Fruit fly (Drosophila melanogaster): ENCODE measurements around the gene CG17378.

CG17378 gene

dm6 chr2L:6787029-6787972 is 13.5 kb downstream of the CG17378 start (continued):
- TF ChIP-seq CG4854 (GFP tag; optimal IDR thresholded peaks at IDR 0.05): peak; percentile 92
- peak; percentile 50 for TF ChIP-seq Gsc (GFP tag; IDR thresholded peaks at IDR 0.05)
- peak; percentile 73 for TF ChIP-seq exex (tag; optimal IDR thresholded peaks at IDR 0.05)
- TF ChIP-seq E2f2 (GFP tag; IDR thresholded peaks at IDR 0.05): peak; percentile 63
- peak; percentile 97 for TF ChIP-seq org-1 (GFP tag; optimal IDR thresholded peaks at IDR 0.05)
- no peak for TF ChIP-seq sc (optimal IDR thresholded peaks at IDR 0.05)
- peak; percentile 95 for TF ChIP-seq sc (GFP tag; optimal IDR thresholded peaks at IDR 0.05)
- TF ChIP-seq hb (GFP tag; IDR thresholded peaks at IDR 0.05; ENCODE audit: partially characterized antibody): no peak
- TF ChIP-seq CG6689 (GFP tag; IDR thresholded peaks at IDR 0.05): peak; percentile 93
- TF ChIP-seq pfk (GFP tag; optimal IDR thresholded peaks at IDR 0.05): no peak
- peak; percentile 76 for TF ChIP-seq wdn (GFP tag; IDR thresholded peaks at IDR 0.05)
- TF ChIP-seq CG3163 (GFP tag; optimal IDR thresholded peaks at IDR 0.05): peak; percentile 91
- peak; percentile 83 for TF ChIP-seq CG5245 (GFP tag; optimal IDR thresholded peaks at IDR 0.05)
- 0 out of 3 replicates have a peak, but pooled peaks have one; percentile 44 for TF ChIP-seq Opbp (GFP tag; IDR thresholded peaks at IDR 0.05; ENCODE audit: partially characterized antibody)
- TF ChIP-seq Hr78 (GFP tag; optimal IDR thresholded peaks at IDR 0.05): peak in 1 of 2 experiments; percentile 96
- peak; percentile 69 for TF ChIP-seq CG15696 (tag; optimal IDR thresholded peaks at IDR 0.05)
- peak; percentile 58 for TF ChIP-seq CG13287 (GFP tag; IDR thresholded peaks at IDR 0.05; ENCODE audit: partially characterized antibody)
- TF ChIP-seq cwo (GFP tag; optimal IDR thresholded peaks at IDR 0.05): peak; percentile 96
- TF ChIP-seq toy (GFP tag; IDR thresholded peaks at IDR 0.05): peak; percentile 9; the same call in 1 of the 2 replicates
- peak; percentile 94 for TF ChIP-seq CG17829 (tag; optimal IDR thresholded peaks at IDR 0.05)
- TF ChIP-seq chinmo (GFP tag; IDR thresholded peaks at IDR 0.05; ENCODE audit: partially characterized antibody): peak; percentile 94
- peak; percentile 86 for TF ChIP-seq dmrt11E (tag; optimal IDR thresholded peaks at IDR 0.05)
- peak; percentile 91 for TF ChIP-seq CG12155 (GFP tag; optimal IDR thresholded peaks at IDR 0.05)
- peak; percentile 97 for TF ChIP-seq CG8924 (tag; optimal IDR thresholded peaks at IDR 0.05)
- TF ChIP-seq Mes4 (GFP tag; optimal IDR thresholded peaks at IDR 0.05): peak; percentile 96
- TF ChIP-seq gcm2 (GFP tag; optimal IDR thresholded peaks at IDR 0.05): peak; percentile 83
- TF ChIP-seq zen (tag; optimal IDR thresholded peaks at IDR 0.05): peak; percentile 74
- peak; percentile 47 for TF ChIP-seq CG13894 (tag; optimal IDR thresholded peaks at IDR 0.05)
- peak; percentile 89 for TF ChIP-seq pros (GFP tag; optimal IDR thresholded peaks at IDR 0.05)
- TF ChIP-seq jigr1 (GFP tag; IDR thresholded peaks at IDR 0.05): peak; percentile 89
- TF ChIP-seq CG17361 (GFP tag; IDR thresholded peaks at IDR 0.05): peak; percentile 99
- peak; percentile 94 for TF ChIP-seq Ptx1 (GFP tag; IDR thresholded peaks at IDR 0.05)
- TF ChIP-seq oc (tag; optimal IDR thresholded peaks at IDR 0.05): peak; percentile 64
- peak; percentile 73 for TF ChIP-seq Poxn (GFP tag; IDR thresholded peaks at IDR 0.05)
- peak; percentile 74 for TF ChIP-seq ttk (GFP tag; IDR thresholded peaks at IDR 0.05)
- peak; percentile 97 for TF ChIP-seq Antp (GFP tag; optimal IDR thresholded peaks at IDR 0.05)
- peak; percentile 92 for TF ChIP-seq row (GFP tag; IDR thresholded peaks at IDR 0.05)
- TF ChIP-seq Usf (GFP tag; optimal IDR thresholded peaks at IDR 0.05): peak; percentile 95
- TF ChIP-seq CG3065 (GFP tag; optimal IDR thresholded peaks at IDR 0.05): peak; percentile 69
- peak; percentile 39; the same call in 1 of the 2 replicates for TF ChIP-seq MBD-R2 (GFP tag; IDR thresholded peaks at IDR 0.05)
- TF ChIP-seq Tbp (GFP tag; optimal IDR thresholded peaks at IDR 0.05): no peak
- peak; percentile 84 for TF ChIP-seq CG18011 (GFP tag; optimal IDR thresholded peaks at IDR 0.05)
- peak; percentile 96 for TF ChIP-seq mam (GFP tag; optimal IDR thresholded peaks at IDR 0.05)
- no peak for TF ChIP-seq CG1832 (GFP tag; optimal IDR thresholded peaks at IDR 0.05)
- TF ChIP-seq Eip74EF (GFP tag; optimal IDR thresholded peaks at IDR 0.05): peak in 1 of 2 experiments; percentile 96
- peak; percentile 93 for TF ChIP-seq jing (GFP tag; optimal IDR thresholded peaks at IDR 0.05)
- TF ChIP-seq CG10321 (GFP tag; IDR thresholded peaks at IDR 0.05): peak; percentile 22; the same call in 1 of the 2 replicates
- TF ChIP-seq CG8765 (GFP tag; IDR thresholded peaks at IDR 0.05): peak; percentile 34; the same call in 1 of the 2 replicates
